Worm (Caenorhabditis elegans) whole organism, L3 larva: ENCODE measurements around the gene R10D12.13.

Source experiments
- aly-2 ChIP-seq: fragments of 150-350 bp; optimal IDR thresholded peaks from 2 replicates; lab custom pipeline; 2014; ENCODE audit warnings: missing biosample characterization, missing genetic modification characterization
- egl-27 ChIP-seq: sonication (generic microtip); optimal IDR thresholded peaks from 4 replicates; lab custom pipeline; 2017; ENCODE audit warnings: missing biosample characterization, missing genetic modification reagents, missing genetic modification characterization
- elt-3 ChIP-seq, 3 experiments: fragments of 150-350 bp in 1 of 3; sonication (generic microtip) in 2 of 3; optimal IDR thresholded peaks; 2 replicates in 2 of 3; 4 replicates in 1 of 3; lab custom pipeline; 2014 to 2017; ENCODE audit warnings: missing biosample characterization in 3 of 3, missing genetic modification characterization in 3 of 3
- eor-1 ChIP-seq, 2 experiments: fragments of 150-350 bp; optimal IDR thresholded peaks; 2 replicates each; lab custom pipeline; 2014 to 2018; ENCODE audit warnings: missing biosample characterization in 2 of 2, missing genetic modification characterization in 2 of 2
- fkh-10 ChIP-seq: sonication (generic microtip); optimal IDR thresholded peaks from 2 replicates; lab custom pipeline; 2017; ENCODE audit warnings: missing biosample characterization, missing genetic modification reagents, missing genetic modification characterization
- jun-1 ChIP-seq: fragments of 150-350 bp; optimal IDR thresholded peaks from 2 replicates; lab custom pipeline; 2014; ENCODE audit warnings: missing biosample characterization, missing genetic modification reagents, missing genetic modification characterization
- lin-39 ChIP-seq: fragments of 150-350 bp; optimal IDR thresholded peaks from 2 replicates; lab custom pipeline; 2018; ENCODE audit warnings: missing biosample characterization, missing genetic modification reagents, missing genetic modification characterization
- lsy-12 ChIP-seq: sonication (generic microtip); optimal IDR thresholded peaks from 2 replicates; lab custom pipeline; 2016; ENCODE audit warnings: mild to moderate bottlenecking, missing genetic modification characterization, missing compliant biosample characterization
- mdl-1 ChIP-seq: fragments of 150-350 bp; optimal IDR thresholded peaks from 2 replicates; lab custom pipeline; 2014; ENCODE audit warnings: missing biosample characterization, missing genetic modification characterization
- nhr-25 ChIP-seq: sonication (generic microtip); optimal IDR thresholded peaks from 2 replicates; lab custom pipeline; 2017; ENCODE audit warnings: missing biosample characterization, missing genetic modification characterization
- zag-1 ChIP-seq: fragments of 150-350 bp; optimal IDR thresholded peaks from 2 replicates; lab custom pipeline; 2014; ENCODE audit warnings: missing biosample characterization, missing genetic modification characterization
- ztf-11 ChIP-seq: fragments of 150-350 bp; optimal IDR thresholded peaks from 2 replicates; lab custom pipeline; 2014; ENCODE audit warnings: missing biosample characterization, missing genetic modification characterization
- ztf-4 ChIP-seq: fragments of 150-350 bp; optimal IDR thresholded peaks from 2 replicates; lab custom pipeline; 2014; ENCODE audit warnings: missing biosample characterization, missing genetic modification characterization

ce11 chrV:13915390-13915789, 46.8 kb upstream of the R10D12.13 start, which contains the start of gene gcy-32:
- TF ChIP-seq lsy-12 (tag; lab: Kevin White, UChicago) (no peak), mdl-1 (tag; lab: Kevin White, UChicago) (no peak), nhr-25 (tag; lab: Kevin White, UChicago) (no peak), ztf-4 (tag; lab: Kevin White, UChicago) (no peak), egl-27 (tag; lab: Kevin White, UChicago) (no peak), jun-1 (tag; lab: Kevin White, UChicago) (no peak), elt-3 (tag; optimal IDR thresholded peaks at IDR 0.05; lab: Kevin White, UChicago) (no peak), lin-39 (tag; lab: Kevin White, UChicago) (no peak), zag-1 (tag; lab: Kevin White, UChicago) (no peak), aly-2 (tag; lab: Kevin White, UChicago) (no peak), ztf-11 (tag; lab: Kevin White, UChicago) (no peak), fkh-10 (GFP tag; lab: Kevin White, UChicago) (no peak), eor-1 (tag; optimal IDR thresholded peaks at IDR 0.05; lab: Kevin White, UChicago) (no peak)
